Worm (Caenorhabditis elegans) whole organism, L2 larva: ENCODE results near the gene msrp-7.

Experiments
- ama-1 ChIP-seq: fragments of 150-350 bp; optimal IDR thresholded peaks from 2 replicates; lab custom pipeline; 2018; ENCODE audit warnings: inconsistent platforms
- blmp-1 ChIP-seq: sonication (generic microtip); optimal IDR thresholded peaks from 2 replicates; lab custom pipeline; 2017; ENCODE audit warnings: missing genetic modification characterization, mild to moderate bottlenecking, missing compliant biosample characterization, antibody characterized with exemption, moderate library complexity; ENCODE audit not compliant: insufficient read depth
- elt-3 ChIP-seq: sonication (generic microtip); optimal IDR thresholded peaks from 2 replicates; lab custom pipeline; 2017; ENCODE audit warnings: missing biosample characterization, missing genetic modification characterization
- nhr-11 ChIP-seq: fragments of 150-350 bp; optimal IDR thresholded peaks from 2 replicates; lab custom pipeline; 2014; ENCODE audit warnings: missing biosample characterization, missing genetic modification characterization
- sem-4 ChIP-seq: fragments of 150-350 bp; optimal IDR thresholded peaks from 2 replicates; lab custom pipeline; 2014; ENCODE audit warnings: missing biosample characterization, missing genetic modification reagents, missing genetic modification characterization
- unc-39 ChIP-seq: fragments of 150-350 bp; optimal IDR thresholded peaks from 2 replicates; lab custom pipeline; 2014; ENCODE audit warnings: missing biosample characterization, missing genetic modification characterization
- unc-62 ChIP-seq: fragments of 150-350 bp; optimal IDR thresholded peaks from 2 replicates; lab custom pipeline; 2014; ENCODE audit warnings: missing biosample characterization, missing genetic modification reagents, missing genetic modification characterization

DNA sequence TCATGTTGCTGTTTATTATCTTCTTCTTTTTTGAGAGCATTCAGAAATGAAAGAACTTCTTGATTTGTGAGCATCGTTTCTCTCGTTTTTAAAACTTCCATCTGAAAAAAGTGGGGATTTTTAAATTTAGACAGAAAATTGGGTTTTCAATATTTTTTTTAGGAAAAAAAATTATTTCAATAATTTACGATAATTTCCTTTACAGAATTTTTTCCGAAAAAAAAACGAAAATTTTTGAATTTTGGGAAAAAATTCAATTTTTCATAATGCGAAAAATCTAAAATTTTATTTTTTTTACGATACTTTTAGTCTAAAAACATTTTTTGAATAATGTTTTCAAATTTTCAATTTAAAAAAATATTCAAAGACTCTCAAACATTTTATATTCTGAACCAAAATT is 46.3 kb downstream of the msrp-7 start, which contains the start of gene M106.7:
- TF ChIP-seq blmp-1 (tag; lab: Kevin White, UChicago), result no peak
- no peak for TF ChIP-seq unc-62
- no peak for TF ChIP-seq unc-39 (tag; lab: Kevin White, UChicago)
- no peak for TF ChIP-seq ama-1 (lab: Kevin White, UChicago)
- no peak for TF ChIP-seq sem-4 (tag; lab: Kevin White, UChicago)
- no peak for TF ChIP-seq elt-3 (tag; lab: Kevin White, UChicago)
- no peak for TF ChIP-seq nhr-11 (tag; lab: Kevin White, UChicago)
